Fruit fly (Drosophila melanogaster): ENCODE data around the gene Efhc1.1.
A peak's percentile ranks its signal among the peaks of the same experiment; 100 is the strongest.

DNA sequence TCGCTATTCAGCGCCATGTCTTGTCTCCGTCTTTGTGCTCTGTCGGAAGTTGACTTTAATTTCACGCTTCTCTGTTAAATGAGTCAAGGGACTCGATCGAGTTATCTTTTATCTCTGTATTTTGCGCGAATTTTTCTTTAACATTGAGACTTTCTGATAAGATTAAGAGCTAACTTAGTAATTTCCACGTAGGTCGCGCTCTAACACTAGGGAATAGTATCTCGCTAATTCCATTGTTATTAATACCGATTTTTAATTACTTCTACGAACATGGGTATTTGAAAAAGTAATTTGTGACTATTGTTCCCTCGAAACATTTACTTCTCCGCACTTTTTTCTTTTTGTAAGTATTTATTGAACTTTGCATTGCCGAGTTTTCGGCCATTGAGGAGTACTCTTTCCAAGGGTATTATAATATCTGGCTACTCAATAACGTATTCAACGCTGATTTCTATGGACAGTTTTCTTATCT is 17.1 kb downstream of the Efhc1.1 start, which contains the start of gene CG8952:
- TF ChIP-seq CG7101 (tag; optimal IDR thresholded peaks at IDR 0.05) (no peak), Hr96 (GFP tag; optimal IDR thresholded peaks at IDR 0.05) (no peak), pad (GFP tag; optimal IDR thresholded peaks at IDR 0.05) (no peak), cnc (optimal IDR thresholded peaks at IDR 0.05) (no peak), CG11617 (GFP tag; optimal IDR thresholded peaks at IDR 0.05) (no peak), bab1 (GFP tag; optimal IDR thresholded peaks at IDR 0.05) (no peak), ovo (GFP tag; optimal IDR thresholded peaks at IDR 0.05) (no peak), kay (GFP tag; ENCODE audit: borderline replicate concordance) (peak; percentile 50), Clk (GFP tag; optimal IDR thresholded peaks at IDR 0.05) (no peak), CG1620 (GFP tag; optimal IDR thresholded peaks at IDR 0.05) (no peak), Crg-1 (GFP tag; optimal IDR thresholded peaks at IDR 0.05) (no peak)

Data from whole organism, adult.